Fruit fly (Drosophila melanogaster): ENCODE data around the gene hng3.

hng3 gene

DNA sequence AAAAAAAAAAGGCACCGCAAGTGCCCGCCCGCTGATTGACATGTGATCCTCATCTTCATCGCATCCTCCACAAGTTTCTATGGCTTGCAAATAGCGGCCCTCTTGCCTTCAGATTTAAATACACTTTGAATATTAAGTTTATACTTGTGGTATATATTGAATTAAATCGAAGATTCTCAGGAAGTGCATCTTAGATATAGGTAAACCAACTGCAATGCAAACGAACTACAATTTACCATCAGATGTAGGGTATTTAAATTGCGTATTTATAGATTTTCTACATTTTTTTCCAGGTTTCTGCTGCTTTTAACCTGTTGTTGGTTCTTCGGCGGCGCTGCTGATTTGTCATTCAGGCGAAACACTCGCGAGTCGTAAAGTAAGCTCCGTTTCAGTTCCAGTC lies 8.3 kb downstream of the hng3 start:
- TF ChIP-seq vvl (GFP tag; IDR thresholded peaks at IDR 0.05) (no peak), onecut (GFP tag; IDR thresholded peaks at IDR 0.05) (no peak), CG15479 (GFP tag; optimal IDR thresholded peaks at IDR 0.05) (no peak), Dfd (GFP tag; optimal IDR thresholded peaks at IDR 0.05) (no peak), HmgD (GFP tag; optimal IDR thresholded peaks at IDR 0.05) (no peak), toy (GFP tag; IDR thresholded peaks at IDR 0.05) (no peak), CG10209 (GFP tag; optimal IDR thresholded peaks at IDR 0.05) (no peak), D19A (tag; optimal IDR thresholded peaks at IDR 0.05) (peak; percentile 20)

DNA sequence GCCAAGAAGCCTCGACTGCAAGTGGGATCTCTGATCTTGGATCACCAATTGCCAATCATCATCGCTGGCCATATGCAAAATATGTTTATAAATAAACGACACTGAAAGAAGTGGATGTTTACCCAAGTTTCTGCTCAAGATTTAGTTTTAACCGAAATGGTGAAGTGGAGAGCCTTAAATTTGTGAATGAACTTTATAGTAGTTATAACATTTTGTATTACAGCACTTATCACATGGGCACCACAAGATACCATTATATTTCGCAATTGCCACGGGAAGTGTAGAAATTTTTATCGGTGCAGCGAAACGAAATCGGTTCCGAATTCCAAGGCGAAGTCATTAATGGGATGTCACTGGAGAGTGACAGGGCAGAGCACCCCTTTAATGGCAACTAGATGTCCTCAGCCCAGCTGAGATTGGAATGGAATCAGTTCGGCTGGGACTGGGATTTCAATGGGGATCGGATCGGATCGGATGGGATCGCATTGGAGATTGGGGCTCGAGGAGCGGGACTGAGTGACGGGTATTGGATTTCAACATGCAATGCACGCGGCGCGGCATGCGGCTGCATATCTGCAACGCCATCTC lies 8.8 kb downstream of the hng3 start:
- peak; percentile 25 for TF ChIP-seq gem (tag; optimal IDR thresholded peaks at IDR 0.05)
- TF ChIP-seq D (optimal IDR thresholded peaks at IDR 0.05) = no peak
- TF ChIP-seq D (GFP tag; optimal IDR thresholded peaks at IDR 0.05) = no peak
- TF ChIP-seq CG14965 (GFP tag; optimal IDR thresholded peaks at IDR 0.05; ENCODE audit: borderline replicate concordance) = no peak
- TF ChIP-seq Neu2 (GFP tag; optimal IDR thresholded peaks at IDR 0.05; ENCODE audit: borderline replicate concordance) = peak; percentile 21
- no peak for TF ChIP-seq CG9797 (GFP tag; optimal IDR thresholded peaks at IDR 0.05)
- TF ChIP-seq CG1792 (GFP tag; optimal IDR thresholded peaks at IDR 0.05) = no peak
- peak; percentile 24 for TF ChIP-seq Med (GFP tag)
- TF ChIP-seq Gsc (GFP tag; IDR thresholded peaks at IDR 0.05) = no peak
- peak; percentile 83 for TF ChIP-seq nom (GFP tag; optimal IDR thresholded peaks at IDR 0.05)
- no peak for TF ChIP-seq prd (optimal IDR thresholded peaks at IDR 0.05)
- TF ChIP-seq prd (GFP tag; IDR thresholded peaks at IDR 0.05) = peak; percentile 44; the same call in 2 of the 3 replicates
- peak; percentile 28 for TF ChIP-seq phol (tag; optimal IDR thresholded peaks at IDR 0.05)
- no peak for TF ChIP-seq CG32772 (GFP tag; IDR thresholded peaks at IDR 0.05)
- peak; percentile 91 for TF ChIP-seq Ets65A (GFP tag)
- peak; percentile 7 for TF ChIP-seq CG1603 (tag; optimal IDR thresholded peaks at IDR 0.05)
- no peak for TF ChIP-seq CG15011 (GFP tag; optimal IDR thresholded peaks at IDR 0.05)

DNA sequence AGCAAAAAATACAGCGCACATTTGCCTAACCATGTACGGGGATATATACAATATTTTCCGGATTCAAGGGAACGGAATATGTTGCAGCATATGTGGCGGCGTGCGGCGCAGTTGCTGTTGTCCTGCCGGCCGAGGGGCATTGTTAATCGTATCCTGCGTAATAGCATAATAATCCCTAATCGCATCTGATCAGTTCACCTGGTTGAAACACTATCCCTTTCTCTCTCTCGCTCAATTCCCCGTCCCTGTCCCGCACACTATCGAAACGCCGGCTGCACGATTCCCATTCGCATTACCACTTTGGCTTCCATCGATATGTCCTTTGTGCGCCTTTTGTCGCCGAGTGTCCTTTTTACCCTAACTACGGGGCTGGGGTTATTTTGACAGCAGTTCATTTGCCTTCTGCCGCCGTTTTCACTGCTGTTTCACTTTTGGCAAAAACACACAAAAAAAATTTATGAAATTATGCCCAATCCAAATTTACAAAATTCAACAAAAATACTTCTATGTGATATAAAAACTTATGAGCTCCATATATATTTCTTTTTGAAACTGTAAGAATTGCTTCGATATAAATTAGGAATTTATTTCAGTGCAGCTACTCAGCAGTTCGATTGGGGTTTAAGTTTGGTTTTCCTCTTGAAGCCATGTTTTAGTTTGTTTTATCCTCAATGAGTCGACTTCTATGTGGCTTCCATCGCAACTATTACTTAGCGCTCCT lies 9.9 kb downstream of the hng3 start:
- TF ChIP-seq CG6791 (GFP tag; IDR thresholded peaks at IDR 0.05; ENCODE audit: partially characterized antibody) = no peak
- peak; percentile 53 for TF ChIP-seq D (optimal IDR thresholded peaks at IDR 0.05)
- peak; percentile 26 for TF ChIP-seq D (GFP tag; optimal IDR thresholded peaks at IDR 0.05)
- TF ChIP-seq Lim3 (GFP tag; IDR thresholded peaks at IDR 0.05) = no peak
- no peak for TF ChIP-seq Atf3 (GFP tag; optimal IDR thresholded peaks at IDR 0.05)
- no peak for TF ChIP-seq CG11093 (GFP tag; IDR thresholded peaks at IDR 0.05)
- peak; percentile 65 for TF ChIP-seq CG15696 (tag; optimal IDR thresholded peaks at IDR 0.05)
- no peak for TF ChIP-seq slbo (GFP tag; IDR thresholded peaks at IDR 0.05)
- TF ChIP-seq TFAM (GFP tag; optimal IDR thresholded peaks at IDR 0.05) = no peak
- TF ChIP-seq CG10366 (GFP tag; IDR thresholded peaks at IDR 0.05) = no peak
- no peak for TF ChIP-seq CG5245 (GFP tag; optimal IDR thresholded peaks at IDR 0.05)
- TF ChIP-seq Bgb (GFP tag; IDR thresholded peaks at IDR 0.05; ENCODE audit: partially characterized antibody) = no peak
- no peak for TF ChIP-seq CG6854 (GFP tag; optimal IDR thresholded peaks at IDR 0.05)
- no peak for TF ChIP-seq CG4328 (GFP tag; optimal IDR thresholded peaks at IDR 0.05)
- TF ChIP-seq CG13894 (tag; optimal IDR thresholded peaks at IDR 0.05) = no peak
- no peak for TF ChIP-seq CG4617 (GFP tag; optimal IDR thresholded peaks at IDR 0.05; ENCODE audit: borderline replicate concordance)
- no peak for TF ChIP-seq CG3065 (GFP tag; optimal IDR thresholded peaks at IDR 0.05)
- TF ChIP-seq CG2116 (GFP tag; optimal IDR thresholded peaks at IDR 0.05) = no peak
- no peak for TF ChIP-seq CG1024 (GFP tag; IDR thresholded peaks at IDR 0.05)
- no peak; the same call in 1 of the 2 replicates for TF ChIP-seq esg (GFP tag; conservative IDR thresholded peaks at IDR 0.05)
- TF ChIP-seq CG10565 (GFP tag; optimal IDR thresholded peaks at IDR 0.05) = no peak
- TF ChIP-seq fd96Cb (tag; optimal IDR thresholded peaks at IDR 0.05) = peak; percentile 40
- TF ChIP-seq GATAe (GFP tag; conservative IDR thresholded peaks at IDR 0.05) = no peak
- TF ChIP-seq gcm2 (GFP tag; optimal IDR thresholded peaks at IDR 0.05) = no peak
- no peak for TF ChIP-seq Optix (GFP tag; IDR thresholded peaks at IDR 0.05)

All from whole organism, embryonic.